Worm (Caenorhabditis elegans): Measurements from ENCODE around the gene zig-10.

Gene zig-10

ce11 chrII:6410181-6410580 is 11.7 kb downstream of the zig-10 start, which contains the start of gene T25D10.4:
TSS of gene T25D10.4 (minus strand) at chrII:6410281.
- TF ChIP-seq egl-18 (GFP tag; IDR thresholded peaks at IDR 0.05) (no peak), unc-130 (GFP tag; optimal IDR thresholded peaks at IDR 0.05) (no peak), mcd-1 (GFP tag; IDR thresholded peaks at IDR 0.05) (no peak), ceh-100 (GFP tag; IDR thresholded peaks at IDR 0.05) (no peak), ztf-22 (GFP tag; optimal IDR thresholded peaks at IDR 0.05) (no peak), egl-44 (GFP tag; IDR thresholded peaks at IDR 0.05) (no peak), pha-4 (tag; optimal IDR thresholded peaks at IDR 0.05) (no peak)

ce11 chrII:6411660-6412451 is 13.3 kb downstream of the zig-10 start:
- TF ChIP-seq B0261.1 (tag; optimal IDR thresholded peaks at IDR 0.05) (no peak), zfh-2 (GFP tag; conservative IDR thresholded peaks at IDR 0.05) (peak; percentile 72), ZK185.1 (tag; optimal IDR thresholded peaks at IDR 0.05; ENCODE audit: poor library complexity, severe bottlenecking) (no peak), hmg-20 (GFP tag; IDR thresholded peaks at IDR 0.05) (no peak), hmg-1.2 (GFP tag; IDR thresholded peaks at IDR 0.05) (no peak), egrh-3 (GFP tag; IDR thresholded peaks at IDR 0.05) (0 out of 2 replicates have a peak, but pooled peaks have one; percentile 11), hrde-1 (tag; optimal IDR thresholded peaks at IDR 0.05; ENCODE audit: borderline replicate concordance) (no peak), fkh-3 (tag; optimal IDR thresholded peaks at IDR 0.05) (no peak)

ce11 chrII:6413788-6414187 is 15.3 kb downstream of the zig-10 start:
- TF ChIP-seq egrh-3 (GFP tag; IDR thresholded peaks at IDR 0.05) (no peak), ztf-6 (GFP tag; IDR thresholded peaks at IDR 0.05) (no peak), ztf-3 (GFP tag; optimal IDR thresholded peaks at IDR 0.05) (no peak), lag-1 (GFP tag; IDR thresholded peaks at IDR 0.05) (no peak), lin-54 (GFP tag; optimal IDR thresholded peaks at IDR 0.05) (no peak), ceh-100 (GFP tag; IDR thresholded peaks at IDR 0.05) (no peak), mcd-1 (GFP tag; IDR thresholded peaks at IDR 0.05) (no peak), nhr-27 (tag; optimal IDR thresholded peaks at IDR 0.05) (no peak), F23B12.7 (tag; optimal IDR thresholded peaks at IDR 0.05; ENCODE audit: insufficient read depth) (peak; percentile 57), him-1 (tag; optimal IDR thresholded peaks at IDR 0.05) (no peak), cebp-1 (GFP tag; IDR thresholded peaks at IDR 0.05) (no peak), cebp-1 (tag; optimal IDR thresholded peaks at IDR 0.05) (peak; percentile 16), dpff-1 (tag; optimal IDR thresholded peaks at IDR 0.05) (no peak), dox-1 (GFP tag; IDR thresholded peaks at IDR 0.05) (peak; percentile 31; the same call in 1 of the 2 replicates), bed-1 (GFP tag; IDR thresholded peaks at IDR 0.05) (no peak), aptf-2 (GFP tag; conservative IDR thresholded peaks at IDR 0.05) (no peak), hlh-26 (GFP tag; conservative IDR thresholded peaks at IDR 0.05) (no peak), zim-3 (tag; optimal IDR thresholded peaks at IDR 0.05) (no peak), egl-44 (GFP tag; IDR thresholded peaks at IDR 0.05) (peak; percentile 26; the same call in 1 of the 2 replicates), T07F8.4 (tag; optimal IDR thresholded peaks at IDR 0.05) (no peak), Y95B8A.8 (GFP tag; IDR thresholded peaks at IDR 0.05) (no peak), nfya-1 (tag; optimal IDR thresholded peaks at IDR 0.05; ENCODE audit: borderline replicate concordance, insufficient read depth) (no peak), tlf-1 (GFP tag; optimal IDR thresholded peaks at IDR 0.05) (no peak), ets-4 (GFP tag; optimal IDR thresholded peaks at IDR 0.05) (peak; percentile 53), B0336.3 (GFP tag; IDR thresholded peaks at IDR 0.05) (no peak), unc-62 (GFP tag; optimal IDR thresholded peaks at IDR 0.05) (peak; percentile 33), nhr-80 (tag; optimal IDR thresholded peaks at IDR 0.05) (peak; percentile 90), ztf-22 (GFP tag; optimal IDR thresholded peaks at IDR 0.05) (no peak), chd-7 (tag; optimal IDR thresholded peaks at IDR 0.05) (no peak), tbp1 (GFP tag; optimal IDR thresholded peaks at IDR 0.05) (no peak), athp-1 (tag; optimal IDR thresholded peaks at IDR 0.05) (no peak), attf-6 (GFP tag; IDR thresholded peaks at IDR 0.05) (no peak), F57A8.1 (GFP tag; optimal IDR thresholded peaks at IDR 0.05) (no peak), efl-1 (GFP tag; optimal IDR thresholded peaks at IDR 0.05) (no peak)
